Worm (Caenorhabditis elegans): ENCODE results near the gene epg-5.

Gene epg-5

DNA sequence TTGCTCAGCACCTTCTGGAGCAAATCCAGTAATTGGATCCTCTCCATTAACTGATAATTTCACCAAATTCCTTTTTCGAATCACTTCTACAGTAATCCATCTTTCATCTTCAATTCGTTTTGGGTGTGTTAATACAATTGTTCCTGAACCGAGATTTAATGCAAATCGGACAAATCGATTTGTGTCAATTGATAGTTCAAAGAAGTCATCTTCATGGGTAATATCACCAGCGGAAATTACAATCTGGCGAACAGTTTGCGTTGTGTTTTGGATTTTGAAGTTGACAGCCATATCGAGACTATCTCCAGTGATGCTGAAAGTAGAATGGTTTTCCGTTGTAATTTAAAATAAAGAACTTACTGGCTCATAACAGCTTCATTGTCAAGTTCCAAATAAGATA, 28.7 kb upstream of the epg-5 start:
- TF ChIP-seq unc-62 (GFP tag; optimal IDR thresholded peaks at IDR 0.05 in 1 of 2), result peak in 1 of 2 experiments; percentile 95
- TF ChIP-seq unc-62 (tag; optimal IDR thresholded peaks at IDR 0.05), result no peak
- TF ChIP-seq T26A8.4 (GFP tag; IDR thresholded peaks at IDR 0.05), result no peak

DNA sequence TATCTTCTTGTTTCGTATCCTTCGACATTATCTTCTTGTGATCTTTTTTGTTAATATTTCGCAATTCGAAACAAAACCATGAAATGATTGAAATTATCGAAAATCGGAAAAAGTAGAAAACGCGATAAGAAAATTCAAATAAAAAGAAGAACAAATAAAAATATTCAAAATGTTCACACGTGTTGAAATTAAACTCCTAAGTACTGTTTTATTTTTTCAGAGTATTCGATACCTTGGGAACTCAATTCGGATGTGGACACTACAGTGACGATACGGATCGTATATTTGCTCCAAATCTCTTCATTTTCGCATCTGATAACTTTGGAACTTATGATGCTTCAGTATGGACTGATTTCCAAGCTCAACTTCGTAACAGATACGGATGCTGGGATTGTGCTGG, 27.0 kb upstream of the epg-5 start, which contains the start of gene T19D12.5:
TSS of gene T19D12.5 (minus strand) at position 101 of the 400 bp plus-strand sequence.
- peak; percentile 78 for TF ChIP-seq aha-1 (tag)
- peak in 1 of 2 experiments; percentile 25 for TF ChIP-seq unc-62 (GFP tag; optimal IDR thresholded peaks at IDR 0.05 in 1 of 2)
- TF ChIP-seq unc-62 (tag; optimal IDR thresholded peaks at IDR 0.05), result no peak
- no peak for TF ChIP-seq lin-29 (GFP tag; IDR thresholded peaks at IDR 0.05)

DNA sequence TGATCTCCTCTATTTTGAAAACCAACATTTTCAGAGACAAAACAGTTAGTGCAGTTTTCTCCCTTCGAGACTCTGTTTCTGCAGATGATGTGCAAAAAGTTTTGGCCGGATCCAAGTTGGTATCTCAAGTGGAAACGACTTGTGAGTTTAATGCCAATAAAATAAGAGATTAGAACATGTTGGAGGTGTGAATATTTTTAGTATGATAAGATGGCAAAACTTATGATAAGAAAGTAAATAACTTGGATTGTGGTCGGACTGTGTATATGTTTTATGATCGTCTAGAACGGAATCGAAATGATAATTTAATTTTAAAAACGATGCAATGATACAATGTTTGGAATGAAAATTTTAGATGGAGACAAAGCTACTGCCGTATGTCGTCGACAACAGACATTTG, 22.8 kb upstream of the epg-5 start:
- TF ChIP-seq aly-2 (tag; optimal IDR thresholded peaks at IDR 0.05) (no peak), nhr-6 (tag; optimal IDR thresholded peaks at IDR 0.05) (no peak), hlh-11 (tag; optimal IDR thresholded peaks at IDR 0.05) (no peak), aha-1 (tag) (no peak), nhr-41 (GFP tag; IDR thresholded peaks at IDR 0.05) (no peak), pqm-1 (tag; optimal IDR thresholded peaks at IDR 0.05) (peak; percentile 32), lin-15B (tag; optimal IDR thresholded peaks at IDR 0.05) (no peak)

DNA sequence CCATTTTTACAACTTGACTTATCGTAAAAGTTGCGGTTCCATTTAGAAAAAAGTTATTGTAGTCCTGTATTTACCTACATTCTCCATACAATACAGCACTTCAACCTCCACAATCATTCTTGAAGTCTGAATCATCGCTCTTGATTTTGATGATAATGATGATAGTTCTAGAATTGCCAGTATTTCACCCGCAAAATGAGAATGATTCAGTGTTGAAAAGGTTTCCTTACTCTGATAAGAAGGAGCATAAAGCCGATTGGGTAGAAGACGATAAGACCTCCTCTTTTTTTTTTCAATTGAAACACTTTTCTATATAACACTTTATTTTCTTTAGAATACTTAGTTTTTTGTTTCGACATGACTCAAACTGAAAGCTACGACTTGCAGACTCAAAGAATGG, 21.6 kb upstream of the epg-5 start, which contains the start of gene T19D12.4:
TSS of gene T19D12.4 (plus strand) at position 295 of the 400 bp plus-strand sequence.
- peak; percentile 60 for TF ChIP-seq pqm-1 (tag; optimal IDR thresholded peaks at IDR 0.05)
- TF ChIP-seq F26F4.8 (GFP tag; conservative IDR thresholded peaks at IDR 0.05), result no peak
- TF ChIP-seq attf-4 (tag; optimal IDR thresholded peaks at IDR 0.05), result no peak
- TF ChIP-seq nhr-6 (tag; optimal IDR thresholded peaks at IDR 0.05), result peak; percentile 27
- TF ChIP-seq nhr-28 (tag; optimal IDR thresholded peaks at IDR 0.05), result no peak
- TF ChIP-seq dmd-6 (GFP tag; IDR thresholded peaks at IDR 0.05), result 0 out of 2 replicates have a peak, but pooled peaks have one; percentile 10

DNA sequence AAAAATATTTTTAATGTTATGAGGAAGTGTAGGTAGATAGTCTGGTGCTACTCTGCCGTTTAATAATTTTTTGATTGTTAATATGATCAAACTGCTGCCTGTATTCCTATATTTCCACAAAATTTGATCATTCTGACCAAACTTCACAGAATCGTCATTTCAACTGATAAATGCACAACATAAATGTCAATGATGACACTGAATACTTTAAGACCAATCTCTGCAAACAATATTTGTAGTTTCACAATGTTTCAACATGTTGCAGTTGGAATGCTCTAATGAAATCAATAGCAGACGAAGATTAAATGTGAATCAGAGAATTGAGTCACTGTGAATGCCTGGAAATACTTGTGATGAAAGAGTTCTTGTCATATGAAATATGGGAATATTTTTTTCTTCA, 20.6 kb upstream of the epg-5 start:
- TF ChIP-seq nhr-28 (tag; optimal IDR thresholded peaks at IDR 0.05) (peak; percentile 52), saeg-2 (GFP tag; IDR thresholded peaks at IDR 0.05) (no peak), daf-16 (GFP tag; optimal IDR thresholded peaks at IDR 0.05) (no peak), daf-16 (tag; optimal IDR thresholded peaks at IDR 0.05) (peak; percentile 1), F26F4.8 (GFP tag; conservative IDR thresholded peaks at IDR 0.05) (no peak), nhr-6 (tag; optimal IDR thresholded peaks at IDR 0.05) (no peak), pqm-1 (tag; optimal IDR thresholded peaks at IDR 0.05) (peak; percentile 59), daf-19 (GFP tag; conservative IDR thresholded peaks at IDR 0.05) (no peak), dmd-6 (GFP tag; IDR thresholded peaks at IDR 0.05) (peak; percentile 35; the same call in 1 of the 2 replicates), ceh-20 (GFP tag; IDR thresholded peaks at IDR 0.05) (no peak), T20F7.1 (GFP tag; optimal IDR thresholded peaks at IDR 0.05) (peak; percentile 26), lim-7 (GFP tag; IDR thresholded peaks at IDR 0.05) (no peak), F49E8.2 (tag; optimal IDR thresholded peaks at IDR 0.05; ENCODE audit: borderline replicate concordance) (no peak), mep-1 (tag; optimal IDR thresholded peaks at IDR 0.05) (no peak), ama-1 (optimal IDR thresholded peaks at IDR 0.05) (no peak), nhr-10 (tag; optimal IDR thresholded peaks at IDR 0.05) (no peak), set-16 (GFP tag; IDR thresholded peaks at IDR 0.05) (no peak), fkh-10 (GFP tag; optimal IDR thresholded peaks at IDR 0.05) (no peak), php-3 (GFP tag; IDR thresholded peaks at IDR 0.05) (no peak), Y105C5A.15 (GFP tag; IDR thresholded peaks at IDR 0.05) (no peak), zip-11 (GFP tag; IDR thresholded peaks at IDR 0.05) (no peak), snpc-1.2 (GFP tag; IDR thresholded peaks at IDR 0.05) (no peak), ceh-28 (tag; optimal IDR thresholded peaks at IDR 0.05) (no peak)

DNA sequence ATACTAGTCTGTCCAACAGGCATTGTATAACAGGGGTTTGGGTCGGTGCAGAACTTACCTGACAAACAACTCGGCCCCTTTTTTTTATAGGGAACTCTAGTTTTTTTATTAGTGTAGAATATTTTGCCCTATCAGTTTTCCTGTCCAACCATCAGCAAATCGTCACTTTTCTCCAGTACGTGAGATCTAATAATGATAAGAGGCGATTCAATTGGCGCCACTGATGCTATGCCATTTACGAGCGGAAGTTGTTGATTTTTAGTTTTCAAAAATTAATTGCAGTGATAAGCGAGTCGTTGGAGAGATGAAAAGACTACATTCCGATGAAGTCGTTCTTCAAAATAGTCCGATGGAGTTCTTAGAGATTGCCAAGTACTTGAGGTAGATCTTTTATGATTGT, 19.2 kb upstream of the epg-5 start:
- TF ChIP-seq php-3 (GFP tag; IDR thresholded peaks at IDR 0.05), result 0 out of 2 replicates have a peak, but pooled peaks have one; percentile 25
- no peak for TF ChIP-seq Y105C5A.15 (GFP tag; IDR thresholded peaks at IDR 0.05)
- TF ChIP-seq hlh-30 (tag; optimal IDR thresholded peaks at IDR 0.05; ENCODE audit: insufficient read depth), result no peak
- TF ChIP-seq zfp-3 (GFP tag; conservative IDR thresholded peaks at IDR 0.05), result no peak
- peak; percentile 5 for TF ChIP-seq dve-1 (tag; optimal IDR thresholded peaks at IDR 0.05; ENCODE audit: insufficient read depth)
- TF ChIP-seq nhr-28 (tag; optimal IDR thresholded peaks at IDR 0.05), result peak; percentile 42
- TF ChIP-seq pqm-1 (tag; optimal IDR thresholded peaks at IDR 0.05), result peak; percentile 83
- no peak for TF ChIP-seq Y5F2A.4 (GFP tag; optimal IDR thresholded peaks at IDR 0.05)
- no peak for TF ChIP-seq lsy-2 (tag; optimal IDR thresholded peaks at IDR 0.05)

Measured in whole organism, L4 larva.